In the genomic region with DNA sequence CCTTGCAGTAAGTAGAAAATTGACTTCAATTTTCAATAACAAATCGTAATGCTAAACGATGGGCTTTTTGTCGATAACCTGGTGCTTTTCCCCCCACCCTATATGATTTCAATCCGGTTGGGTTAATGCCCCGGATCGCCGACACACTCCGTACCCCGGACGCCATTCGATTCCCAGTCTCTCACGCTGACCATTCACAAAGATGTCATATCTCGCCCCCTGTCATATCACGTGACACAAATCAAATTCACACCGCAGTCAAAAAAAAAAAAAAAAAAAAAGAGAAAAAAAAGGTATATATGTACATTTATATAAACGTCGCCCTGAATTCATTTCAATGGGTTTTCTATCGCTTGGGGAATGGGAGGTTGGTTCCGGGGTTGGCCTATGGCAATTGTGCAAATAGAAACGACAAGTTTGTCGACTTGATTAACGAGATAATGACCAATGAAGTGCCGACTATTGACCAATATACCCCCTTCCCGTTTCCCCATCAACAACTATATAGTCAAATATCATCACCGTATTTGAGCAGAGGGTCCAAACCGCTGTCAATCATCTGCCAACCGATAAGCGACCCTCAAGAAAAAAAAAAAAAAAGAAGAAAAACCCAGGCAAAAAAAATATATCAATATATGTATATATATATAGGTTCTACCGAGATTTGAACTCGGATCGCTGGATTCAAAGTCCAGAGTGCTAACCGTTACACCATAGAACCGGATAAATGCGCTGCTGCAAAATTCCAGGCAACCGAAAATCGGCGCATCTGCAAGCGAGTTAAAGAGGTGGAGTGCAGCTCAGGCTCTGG, we compare ENCODE assay signal across 1 fruit fly cellular context.
TF ChIP-seq lines count a peak whose summit lies in the region.

No protein-coding gene starts in this region.

TF ChIP-seq in whole organism, embryonic, 481 proteins besides CTCF, POLR2A, EP300 and RAD21 (continued from another document):
- peak; percentile 14 for TF ChIP-seq salm (tag; optimal IDR thresholded peaks at IDR 0.05; lab: Kevin White, UChicago)
- peak; percentile 30; the same call in 1 of the 3 replicates for TF ChIP-seq Opbp (GFP tag; IDR thresholded peaks at IDR 0.05; lab: Robert Waterston, UW; ENCODE audit: partially characterized antibody)
- TF ChIP-seq chinmo (GFP tag; IDR thresholded peaks at IDR 0.05; lab: Robert Waterston, UW; ENCODE audit: partially characterized antibody), result 0 out of 4 replicates have a peak, but pooled peaks have one; percentile 60
- peak; percentile 28; the same call in 1 of the 3 replicates for TF ChIP-seq CG6791 (GFP tag; IDR thresholded peaks at IDR 0.05; lab: Robert Waterston, UW; ENCODE audit: partially characterized antibody)
- no peak for TF ChIP-seq CG9727 (GFP tag; optimal IDR thresholded peaks at IDR 0.05; lab: Kevin White, UChicago)
- TF ChIP-seq CG6175 (GFP tag; IDR thresholded peaks at IDR 0.05; lab: Robert Waterston, UW), result no peak
- peak; percentile 40; the same call in 1 of the 2 replicates for TF ChIP-seq Scr (GFP tag; IDR thresholded peaks at IDR 0.05; lab: Robert Waterston, UW; ENCODE audit: partially characterized antibody)
- peak; percentile 62; the same call in 1 of the 2 replicates for TF ChIP-seq amos (GFP tag; IDR thresholded peaks at IDR 0.05; lab: Robert Waterston, UW; ENCODE audit: partially characterized antibody)
